Fruit fly (Drosophila melanogaster) whole organism, pupa: Measurements from ENCODE around the gene CG31917.

Source experiments
- CG14655 ChIP-seq: fragments of 200-800 bp; sonication (Bioruptor generic); optimal IDR thresholded peaks from 3 replicates; lab custom pipeline; 2017; ENCODE audit warnings: mild to moderate bottlenecking, missing biosample characterization, missing genetic modification reagents, missing genetic modification characterization
- CG15710 ChIP-seq: fragments of 200-800 bp; sonication (Bioruptor generic); optimal IDR thresholded peaks from 2 replicates; lab custom pipeline; 2018; ENCODE audit warnings: missing biosample characterization, mild to moderate bottlenecking, missing genetic modification characterization, moderate library complexity
- gl ChIP-seq: fragments of 200-800 bp; sonication (Bioruptor generic); optimal IDR thresholded peaks from 2 replicates; lab custom pipeline; 2018; ENCODE audit warnings: missing biosample characterization, mild to moderate bottlenecking, missing genetic modification characterization

dm6 chr2L:4965923-4966322 lies 44.7 kb downstream of the CG31917 start:
- TF ChIP-seq CG15710 (no peak), CG14655 (GFP tag; lab: Kevin White, UChicago) (no peak), gl (no peak)
